Fruit fly (Drosophila melanogaster) whole organism, prepupa: ENCODE data around the gene CG14234.

Experiments
- Blimp-1 ChIP-seq: fragments of 200-800 bp; sonication (Bioruptor generic); optimal IDR thresholded peaks from 3 replicates; lab custom pipeline; 2017; ENCODE audit warnings: missing biosample characterization, missing genetic modification characterization, mild to moderate bottlenecking, moderate library complexity, missing genetic modification reagents
- CG10631 ChIP-seq: fragments of 200-800 bp; sonication (Bioruptor generic); optimal IDR thresholded peaks from 2 replicates; lab custom pipeline; 2016; ENCODE audit warnings: missing biosample characterization, missing genetic modification characterization
- CG11294 ChIP-seq: fragments of 200-800 bp; sonication (Bioruptor generic); IDR thresholded peaks from 2 replicates; pipeline ENCODE4 v1.3.6; 2022; ENCODE audit warnings: missing biosample characterization, missing genetic modification characterization
- salr ChIP-seq, 2 experiments: fragments of 200-800 bp; sonication (Bioruptor generic); optimal IDR thresholded peaks; 3 replicates each; lab custom pipeline; 2016 to 2018; ENCODE audit warnings: missing biosample characterization in 2 of 2, missing genetic modification characterization in 2 of 2, mild to moderate bottlenecking in 1 of 2

dm6 chrX:19775055-19775645 is 39.8 kb downstream of the CG14234 start:
- TF ChIP-seq salr (GFP tag; optimal IDR thresholded peaks at IDR 0.05; lab: Kevin White, UChicago), result no peak
- TF ChIP-seq CG11294, result no peak
- no peak for TF ChIP-seq CG10631 (GFP tag; lab: Kevin White, UChicago)
- TF ChIP-seq Blimp-1 (GFP tag; lab: Kevin White, UChicago), result no peak
